Worm (Caenorhabditis elegans) whole organism, late embryonic: ENCODE results near the gene ZK666.8.

Source experiments
- C08G9.2 ChIP-seq: sonication (generic microtip); optimal IDR thresholded peaks from 2 replicates; lab custom pipeline; 2016; ENCODE audit warnings: mild to moderate bottlenecking, missing genetic modification characterization, moderate library complexity, missing compliant biosample characterization
- F13H6.1 ChIP-seq: sonication (generic microtip); optimal IDR thresholded peaks from 2 replicates; lab custom pipeline; 2016; ENCODE audit warnings: missing genetic modification characterization, missing compliant biosample characterization
- K02D7.2 ChIP-seq: sonication (generic microtip); optimal IDR thresholded peaks from 2 replicates; lab custom pipeline; 2017; ENCODE audit warnings: mild to moderate bottlenecking, missing genetic modification characterization, missing compliant biosample characterization
- T23F11.4 ChIP-seq: fragments of 200-800 bp; sonication (Bioruptor generic); optimal IDR thresholded peaks from 2 replicates; lab custom pipeline; 2018; ENCODE audit warnings: mild to moderate bottlenecking, missing genetic modification characterization, missing compliant biosample characterization
- Y22D7AL.16 ChIP-seq: sonication (generic microtip); optimal IDR thresholded peaks from 2 replicates; lab custom pipeline; 2016; ENCODE audit warnings: missing genetic modification characterization, missing compliant biosample characterization
- ahr-1 ChIP-seq: sonication (generic microtip); optimal IDR thresholded peaks from 2 replicates; lab custom pipeline; 2016; ENCODE audit warnings: missing genetic modification characterization, missing compliant biosample characterization
- ama-1 ChIP-seq: fragments of 150-350 bp; optimal IDR thresholded peaks from 2 replicates; lab custom pipeline; 2014
- ceh-14 ChIP-seq: sonication (generic microtip); optimal IDR thresholded peaks from 2 replicates; lab custom pipeline; 2016; ENCODE audit warnings: missing genotype, missing genetic modification characterization, missing compliant biosample characterization
- ceh-18 ChIP-seq: sonication (generic microtip); optimal IDR thresholded peaks from 2 replicates; lab custom pipeline; 2016; ENCODE audit warnings: missing genetic modification characterization, missing compliant biosample characterization
- ceh-19 ChIP-seq: fragments of 200-800 bp; sonication (Bioruptor generic); optimal IDR thresholded peaks from 2 replicates; lab custom pipeline; 2018; ENCODE audit warnings: mild to moderate bottlenecking, missing genetic modification characterization, missing compliant biosample characterization
- ceh-31 ChIP-seq: sonication (generic microtip); optimal IDR thresholded peaks from 2 replicates; lab custom pipeline; 2016; ENCODE audit warnings: missing genetic modification characterization, missing compliant biosample characterization
- ceh-45 ChIP-seq: fragments of 200-800 bp; sonication (Bioruptor generic); IDR thresholded peaks from 2 replicates; pipeline ENCODE4 v1.3.6; 2022; ENCODE audit warnings: missing genetic modification reagents, missing genetic modification characterization, missing compliant biosample characterization
- ceh-48 ChIP-seq: sonication (generic microtip); optimal IDR thresholded peaks from 2 replicates; lab custom pipeline; 2016; ENCODE audit warnings: missing genetic modification characterization, inconsistent platforms, missing compliant biosample characterization
- ceh-9 ChIP-seq: sonication (generic microtip); optimal IDR thresholded peaks from 2 replicates; lab custom pipeline; 2016; ENCODE audit warnings: mild to moderate bottlenecking, missing genetic modification characterization, inconsistent platforms, missing compliant biosample characterization
- dve-1 ChIP-seq: sonication (generic microtip); optimal IDR thresholded peaks from 2 replicates; lab custom pipeline; 2017; ENCODE audit warnings: antibody characterized with exemption, mild to moderate bottlenecking, missing genetic modification characterization, missing compliant biosample characterization
- elt-2 ChIP-seq: sonication (generic microtip); optimal IDR thresholded peaks from 2 replicates; lab custom pipeline; 2016; ENCODE audit warnings: missing genetic modification reagents, missing genetic modification characterization, missing compliant biosample characterization
- ets-4 ChIP-seq: sonication (generic microtip); optimal IDR thresholded peaks from 2 replicates; lab custom pipeline; 2016; ENCODE audit warnings: missing genetic modification characterization, missing compliant biosample characterization
- eyg-1 ChIP-seq: sonication (generic microtip); optimal IDR thresholded peaks from 2 replicates; lab custom pipeline; 2016; ENCODE audit warnings: missing genotype, missing genetic modification characterization, missing compliant biosample characterization
- fkh-6 ChIP-seq: sonication (generic microtip); optimal IDR thresholded peaks from 2 replicates; lab custom pipeline; 2016; ENCODE audit warnings: missing genetic modification characterization, missing compliant biosample characterization
- hlh-6 ChIP-seq: sonication (generic microtip); optimal IDR thresholded peaks from 2 replicates; lab custom pipeline; 2016; ENCODE audit warnings: missing genotype, missing genetic modification characterization, missing compliant biosample characterization
- hlh-8 ChIP-seq: sonication (generic microtip); optimal IDR thresholded peaks from 2 replicates; lab custom pipeline; 2016; ENCODE audit warnings: missing genotype, missing genetic modification characterization, missing compliant biosample characterization
- lim-6 ChIP-seq: sonication (generic microtip); optimal IDR thresholded peaks from 2 replicates; lab custom pipeline; 2016; ENCODE audit warnings: missing genetic modification characterization, missing compliant biosample characterization
- lin-11 ChIP-seq: fragments of 200-800 bp; sonication (Bioruptor generic); optimal IDR thresholded peaks from 2 replicates; lab custom pipeline; 2018; ENCODE audit warnings: mild to moderate bottlenecking, missing genetic modification characterization, missing compliant biosample characterization
- madf-2 ChIP-seq: sonication (generic microtip); optimal IDR thresholded peaks from 2 replicates; lab custom pipeline; 2017; ENCODE audit warnings: missing genetic modification characterization, missing compliant biosample characterization
- mec-3 ChIP-seq: sonication (generic microtip); optimal IDR thresholded peaks from 2 replicates; lab custom pipeline; 2016; ENCODE audit warnings: borderline replicate concordance, missing genetic modification characterization, missing compliant biosample characterization
- nfya-1 ChIP-seq: sonication (generic microtip); optimal IDR thresholded peaks from 2 replicates; lab custom pipeline; 2017; ENCODE audit warnings: missing genetic modification characterization, mild to moderate bottlenecking, missing compliant biosample characterization, antibody characterized with exemption, moderate library complexity
- nhr-11 ChIP-seq: fragments of 150-350 bp; optimal IDR thresholded peaks from 2 replicates; lab custom pipeline; 2014; ENCODE audit warnings: missing biosample characterization, missing genetic modification characterization
- npax-4 ChIP-seq: sonication (generic microtip); optimal IDR thresholded peaks from 2 replicates; lab custom pipeline; 2016; ENCODE audit warnings: missing genetic modification characterization, missing compliant biosample characterization
- pat-9 ChIP-seq: fragments of 200-800 bp; sonication (Bioruptor generic); optimal IDR thresholded peaks from 2 replicates; lab custom pipeline; 2018; ENCODE audit warnings: mild to moderate bottlenecking, missing genetic modification characterization, moderate library complexity, missing compliant biosample characterization
- pax-1 ChIP-seq: fragments of 150-350 bp; optimal IDR thresholded peaks from 2 replicates; lab custom pipeline; 2014; ENCODE audit warnings: missing biosample characterization, missing genetic modification characterization
- pha-2 ChIP-seq: sonication (generic microtip); optimal IDR thresholded peaks from 2 replicates; lab custom pipeline; 2017; ENCODE audit warnings: mild to moderate bottlenecking, missing genetic modification characterization, missing compliant biosample characterization
- pqm-1 ChIP-seq: sonication (generic microtip); optimal IDR thresholded peaks from 2 replicates; lab custom pipeline; 2016; ENCODE audit warnings: missing genetic modification characterization, missing compliant biosample characterization
- pros-1 ChIP-seq: fragments of 150-350 bp; optimal IDR thresholded peaks from 2 replicates; lab custom pipeline; 2014; ENCODE audit warnings: missing biosample characterization, missing genetic modification reagents, missing genetic modification characterization
- ref-2 ChIP-seq: sonication (generic microtip); optimal IDR thresholded peaks from 2 replicates; lab custom pipeline; 2016; ENCODE audit warnings: missing genetic modification characterization, missing compliant biosample characterization
- rnt-1 ChIP-seq: sonication (generic microtip); optimal IDR thresholded peaks from 2 replicates; lab custom pipeline; 2016; ENCODE audit warnings: missing genetic modification characterization, missing compliant biosample characterization
- sox-2 ChIP-seq: fragments of 200-800 bp; sonication (Bioruptor generic); IDR thresholded peaks from 2 replicates; pipeline ENCODE4 v1.3.6; 2022; ENCODE audit warnings: missing genetic modification reagents, missing genetic modification characterization, missing compliant biosample characterization
- sox-4 ChIP-seq: sonication (generic microtip); optimal IDR thresholded peaks from 2 replicates; lab custom pipeline; 2017; ENCODE audit warnings: mild to moderate bottlenecking, missing genetic modification characterization, inconsistent platforms, missing compliant biosample characterization
- syd-9 ChIP-seq: sonication (generic microtip); optimal IDR thresholded peaks from 2 replicates; lab custom pipeline; 2016; ENCODE audit warnings: mild to moderate bottlenecking, missing genetic modification characterization, moderate library complexity, missing compliant biosample characterization
- tbx-7 ChIP-seq: sonication (generic microtip); optimal IDR thresholded peaks from 2 replicates; lab custom pipeline; 2016; ENCODE audit warnings: missing genotype, missing genetic modification characterization, missing compliant biosample characterization
- ttx-3 ChIP-seq: sonication (generic microtip); optimal IDR thresholded peaks from 2 replicates; lab custom pipeline; 2016; ENCODE audit warnings: missing genetic modification reagents, missing genetic modification characterization, missing compliant biosample characterization
- unc-42 ChIP-seq: sonication (generic microtip); optimal IDR thresholded peaks from 2 replicates; lab custom pipeline; 2016; ENCODE audit warnings: missing genotype, missing genetic modification characterization, missing compliant biosample characterization
- unc-55 ChIP-seq: sonication (generic microtip); optimal IDR thresholded peaks from 2 replicates; lab custom pipeline; 2017; ENCODE audit warnings: missing biosample characterization, missing genetic modification reagents, missing genetic modification characterization
- unc-86 ChIP-seq: sonication (generic microtip); optimal IDR thresholded peaks from 2 replicates; lab custom pipeline; 2016; ENCODE audit warnings: missing genetic modification characterization, missing compliant biosample characterization
- zip-5 ChIP-seq: sonication (generic microtip); optimal IDR thresholded peaks from 2 replicates; lab custom pipeline; 2016; ENCODE audit warnings: missing genetic modification characterization, missing compliant biosample characterization
- ztf-16 ChIP-seq: sonication (generic microtip); optimal IDR thresholded peaks from 2 replicates; lab custom pipeline; 2017; ENCODE audit warnings: missing genetic modification characterization, missing compliant biosample characterization

Gene ZK666.8

ce11 chrII:10476959-10477358 lies 16.0 kb downstream of the ZK666.8 start, which contains the start of gene ZK666.4:
TSS of gene ZK666.4 (plus strand) at chrII:10477259.
- no peak for TF ChIP-seq ets-4
- no peak for TF ChIP-seq unc-86
- TF ChIP-seq, all 69 proteins: peak for 0

- TF ChIP-seq mec-3 (tag; lab: Kevin White, UChicago) (no peak), ceh-48 (no peak), ttx-3 (tag; lab: Kevin White, UChicago) (no peak), ama-1 (no peak), ref-2 (tag; lab: Kevin White, UChicago) (no peak), unc-42 (tag; lab: Kevin White, UChicago) (no peak), npax-4 (no peak), hlh-8 (no peak), ceh-18 (tag; lab: Kevin White, UChicago) (no peak), T23F11.4 (GFP tag; lab: Kevin White, UChicago) (no peak), C08G9.2 (tag; lab: Kevin White, UChicago) (no peak)
Observed at ce11 chrII:10476039-10476438, 16.9 kb downstream of the ZK666.8 start, which contains the start of gene clec-58. TSS of gene clec-58 (minus strand) at chrII:10476139.

ce11 chrII:10471790-10472189 lies 21.1 kb downstream of the ZK666.8 start, which contains the start of gene ZK666.2:
TSS of gene ZK666.2 (minus strand) at chrII:10471890.
- no peak for TF ChIP-seq nfya-1 (tag; lab: Kevin White, UChicago)
- no peak for TF ChIP-seq ceh-48
- no peak for TF ChIP-seq ceh-19
- TF ChIP-seq syd-9 (tag; lab: Kevin White, UChicago) = no peak
- TF ChIP-seq ama-1 = no peak
- no peak for TF ChIP-seq ceh-18 (tag; lab: Kevin White, UChicago)
- TF ChIP-seq ceh-31 (tag; lab: Kevin White, UChicago) = no peak
- no peak for TF ChIP-seq elt-2 (tag; lab: Kevin White, UChicago)
- TF ChIP-seq sox-2 = no peak
- no peak for TF ChIP-seq zip-5 (tag; lab: Kevin White, UChicago)
- no peak for TF ChIP-seq fkh-6 (tag; lab: Kevin White, UChicago)
- TF ChIP-seq pax-1 (tag; lab: Kevin White, UChicago) = no peak
- no peak for TF ChIP-seq ahr-1 (tag; lab: Kevin White, UChicago)
- no peak for TF ChIP-seq pha-2
- no peak for TF ChIP-seq unc-42 (tag; lab: Kevin White, UChicago)

- no peak for TF ChIP-seq lin-11 (tag; lab: Kevin White, UChicago)
- TF ChIP-seq nhr-11 = no peak
- no peak for TF ChIP-seq pat-9
- no peak for TF ChIP-seq tbx-7
- TF ChIP-seq fkh-6 (tag; lab: Kevin White, UChicago) = no peak
- TF ChIP-seq ztf-16 = no peak
- TF ChIP-seq hlh-8 = no peak
- no peak for TF ChIP-seq ceh-45 (GFP tag; lab: Robert Waterston, UW)
Observed at ce11 chrII:10471247-10471646, 21.7 kb downstream of the ZK666.8 start, which contains the start of gene ZK666.1. TSS of gene ZK666.1 (minus strand) at chrII:10471347.

ce11 chrII:10470159-10470558 lies 22.8 kb downstream of the ZK666.8 start, which contains the start of gene clec-143:
TSS of gene clec-143 (minus strand) at chrII:10470297.
- TF ChIP-seq C08G9.2 (tag; lab: Kevin White, UChicago) = no peak
- TF ChIP-seq ceh-14 (tag; lab: Kevin White, UChicago) = no peak
- no peak for TF ChIP-seq madf-2 (tag; lab: Kevin White, UChicago)

- TF ChIP-seq lim-6 (tag; lab: Kevin White, UChicago) = no peak
- TF ChIP-seq Y22D7AL.16 (tag; lab: Kevin White, UChicago) = no peak
- TF ChIP-seq sox-4 (tag; lab: Kevin White, UChicago) = no peak
- TF ChIP-seq F13H6.1 (tag; lab: Kevin White, UChicago) = no peak
- TF ChIP-seq K02D7.2 (tag; lab: Kevin White, UChicago) = no peak
- no peak for TF ChIP-seq pqm-1 (tag; lab: Kevin White, UChicago)
- no peak for TF ChIP-seq fkh-6 (tag; lab: Kevin White, UChicago)
- TF ChIP-seq ceh-45 (GFP tag; lab: Robert Waterston, UW) = no peak
- no peak for TF ChIP-seq pros-1
- no peak for TF ChIP-seq ceh-9
- no peak for TF ChIP-seq rnt-1 (tag; lab: Kevin White, UChicago)
- no peak for TF ChIP-seq dve-1 (tag; lab: Kevin White, UChicago)
- no peak for TF ChIP-seq unc-55 (GFP tag; lab: Kevin White, UChicago)
- TF ChIP-seq zip-5 (tag; lab: Kevin White, UChicago) = no peak
- TF ChIP-seq syd-9 (tag; lab: Kevin White, UChicago) = no peak
- TF ChIP-seq madf-2 (tag; lab: Kevin White, UChicago) = no peak
- TF ChIP-seq lin-11 (tag; lab: Kevin White, UChicago) = no peak
- TF ChIP-seq hlh-6 (tag; lab: Kevin White, UChicago) = no peak
- TF ChIP-seq eyg-1 (tag; lab: Kevin White, UChicago) = no peak
Observed at ce11 chrII:10466552-10466951, 26.4 kb downstream of the ZK666.8 start, which contains the start of gene tnc-2. TSS of gene tnc-2 (plus strand) at chrII:10466852.
